Worm (Caenorhabditis elegans): Measurements from ENCODE around the gene efhc-1.

Gene efhc-1

DNA sequence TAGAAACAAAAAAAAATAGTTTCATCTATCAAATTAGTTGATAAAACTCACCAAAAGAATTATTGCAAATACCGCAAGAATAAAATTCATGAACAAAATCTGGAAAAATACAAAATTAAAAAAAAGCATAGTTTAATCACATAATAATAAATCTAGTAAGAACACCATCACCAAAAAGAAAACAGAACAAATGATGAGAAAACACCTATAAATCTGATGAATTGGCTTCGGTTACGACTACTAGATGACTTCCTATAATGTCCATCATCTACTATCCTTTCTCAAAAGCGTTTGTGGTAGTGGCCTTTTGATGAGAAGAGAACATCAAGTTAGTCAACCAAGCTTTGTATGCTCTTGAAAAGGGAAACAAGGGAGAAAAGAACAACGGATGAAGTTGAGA, 20.1 kb upstream of the efhc-1 start, which contains the start of gene cut-5:
Gene cut-5, minus strand, starts transcription at position 101 of the 400 bp plus-strand sequence.
- TF ChIP-seq ztf-1 (GFP tag; conservative IDR thresholded peaks at IDR 0.05) (no peak), mdl-1 (tag; optimal IDR thresholded peaks at IDR 0.05) (no peak), unc-39 (tag; optimal IDR thresholded peaks at IDR 0.05) (no peak), ama-1 (optimal IDR thresholded peaks at IDR 0.05) (no peak), nhr-25 (tag; optimal IDR thresholded peaks at IDR 0.05) (no peak), nhr-11 (tag; optimal IDR thresholded peaks at IDR 0.05) (no peak), nhr-10 (tag; optimal IDR thresholded peaks at IDR 0.05) (no peak), F13H6.1 (tag; optimal IDR thresholded peaks at IDR 0.05) (no peak), skn-1 (tag; optimal IDR thresholded peaks at IDR 0.05) (no peak), snpc-4 (tag; optimal IDR thresholded peaks at IDR 0.05) (no peak), aly-2 (tag; optimal IDR thresholded peaks at IDR 0.05) (no peak)

DNA sequence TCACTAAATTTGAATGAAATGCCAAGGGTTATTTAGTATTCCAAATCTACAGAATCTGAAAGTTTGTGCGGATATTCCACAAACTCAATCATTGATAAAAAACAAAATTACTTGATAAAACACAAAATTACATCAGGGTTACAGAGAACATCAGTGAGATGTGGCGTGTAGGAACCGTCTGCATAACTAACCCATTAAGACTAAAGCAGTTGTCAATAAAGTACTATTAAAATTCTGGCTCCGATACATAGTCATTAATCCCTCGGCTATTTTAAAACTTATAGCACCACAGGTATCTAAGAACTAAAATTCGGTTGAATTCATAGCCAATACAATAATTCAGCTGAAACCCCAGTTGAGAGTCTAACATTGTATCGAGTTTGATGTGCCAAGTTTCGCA, 19.4 kb upstream of the efhc-1 start:
- TF ChIP-seq nhr-129 (tag; optimal IDR thresholded peaks at IDR 0.05) (peak; percentile 35), sma-9 (GFP tag; optimal IDR thresholded peaks at IDR 0.05) (peak; percentile 7), sma-9 (tag; optimal IDR thresholded peaks at IDR 0.05) (no peak), mab-5 (tag; optimal IDR thresholded peaks at IDR 0.05) (no peak), crh-2 (tag; optimal IDR thresholded peaks at IDR 0.05) (peak; percentile 39)

DNA sequence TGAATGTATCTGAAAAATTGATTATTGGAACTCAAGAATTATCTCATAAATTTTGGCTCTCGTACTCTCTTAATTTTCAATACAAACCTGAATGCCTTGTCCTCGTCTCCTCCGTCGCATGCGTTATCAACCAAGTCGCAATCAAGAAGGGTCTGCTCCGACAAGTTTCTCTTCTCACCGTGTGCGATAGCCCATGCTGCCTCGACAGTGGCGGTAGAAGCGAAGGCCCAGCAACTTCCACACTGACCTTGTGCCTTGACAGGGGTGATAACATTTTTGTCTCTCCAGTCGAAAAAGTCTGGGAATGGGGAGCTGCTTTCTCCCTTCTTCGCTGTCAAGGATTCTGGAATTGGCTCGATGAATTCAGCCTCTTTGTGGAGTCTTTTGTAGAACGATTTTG, 18.1 kb upstream of the efhc-1 start:
- TF ChIP-seq sma-9 (GFP tag; optimal IDR thresholded peaks at IDR 0.05) (peak; percentile 2), sma-9 (tag; optimal IDR thresholded peaks at IDR 0.05) (no peak), nhr-21 (tag; optimal IDR thresholded peaks at IDR 0.05) (no peak), fos-1 (tag; optimal IDR thresholded peaks at IDR 0.05) (peak; percentile 44)

DNA sequence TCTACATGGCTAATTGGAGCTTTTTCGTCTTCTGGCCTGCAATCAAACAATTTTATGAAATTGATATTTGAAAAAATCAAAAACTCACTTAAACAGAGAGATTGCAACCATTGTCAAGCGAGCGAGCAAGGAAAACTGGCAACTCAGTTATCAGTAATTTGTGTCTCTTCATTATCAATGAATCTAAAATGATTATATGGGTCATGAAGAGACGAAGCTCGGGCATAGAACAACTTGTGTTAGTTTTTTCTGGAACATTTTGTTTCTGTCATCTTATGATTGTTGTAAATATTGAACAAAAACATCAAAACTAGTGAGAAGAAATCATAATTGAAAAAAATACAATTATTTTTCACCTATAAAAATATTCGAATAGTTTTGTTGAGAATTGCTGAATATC, 17.2 kb upstream of the efhc-1 start, which contains the start of gene R07E3.1:
Gene R07E3.1, minus strand, starts transcription at position 176 of the 400 bp plus-strand sequence.
- TF ChIP-seq aly-2 (tag; optimal IDR thresholded peaks at IDR 0.05) (no peak), gmeb-1 (tag; optimal IDR thresholded peaks at IDR 0.05) (peak; percentile 10), fos-1 (tag; optimal IDR thresholded peaks at IDR 0.05) (peak; percentile 59), ama-1 (optimal IDR thresholded peaks at IDR 0.05) (no peak)

DNA sequence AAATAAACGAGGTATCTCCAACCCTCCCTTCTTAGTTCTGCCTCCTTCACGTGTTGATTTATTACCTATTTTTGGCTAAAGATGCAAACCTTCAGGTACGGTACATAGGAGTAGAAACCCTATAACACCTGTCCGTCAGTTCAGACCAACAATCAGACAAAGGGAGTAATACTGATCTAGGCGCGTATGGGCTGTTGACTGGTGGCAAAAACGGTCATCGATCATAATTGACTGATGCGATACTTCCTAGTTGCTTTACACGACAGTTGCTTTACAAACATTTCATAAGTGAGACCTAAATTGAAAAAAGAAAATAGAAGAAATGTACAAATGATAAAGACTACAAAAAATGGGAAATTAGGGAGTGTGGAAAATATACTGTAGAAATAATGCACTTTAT, 8.0 kb upstream of the efhc-1 start:
- TF ChIP-seq ztf-11 (tag; optimal IDR thresholded peaks at IDR 0.05) (no peak), nhr-25 (tag; optimal IDR thresholded peaks at IDR 0.05) (peak; percentile 42), ZK546.5 (tag; optimal IDR thresholded peaks at IDR 0.05) (no peak)

DNA sequence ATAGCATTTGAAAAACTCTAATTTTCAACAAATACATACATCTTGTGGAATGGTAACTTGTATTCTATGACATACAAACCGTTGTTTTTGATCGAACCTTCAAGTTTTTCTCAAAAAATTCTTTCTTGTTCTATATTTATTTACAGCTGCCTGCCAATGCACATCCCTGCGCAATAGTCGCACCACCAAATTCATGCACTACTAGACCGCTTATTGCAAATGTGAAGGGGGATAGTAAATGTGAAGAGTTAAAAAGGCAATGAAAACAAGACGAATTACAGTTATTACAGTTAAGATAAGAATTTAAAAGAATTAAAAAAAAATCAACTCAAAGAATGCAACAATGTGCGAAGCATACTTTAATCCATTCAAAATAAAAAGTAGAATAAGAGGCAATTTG, 4.3 kb upstream of the efhc-1 start:
- TF ChIP-seq F13H6.1 (tag; optimal IDR thresholded peaks at IDR 0.05) (no peak), nhr-11 (tag; optimal IDR thresholded peaks at IDR 0.05) (no peak), nhr-25 (tag; optimal IDR thresholded peaks at IDR 0.05) (no peak), nhr-21 (tag; optimal IDR thresholded peaks at IDR 0.05) (no peak), aly-2 (tag; optimal IDR thresholded peaks at IDR 0.05) (no peak), gmeb-1 (tag; optimal IDR thresholded peaks at IDR 0.05) (no peak), crh-2 (tag; optimal IDR thresholded peaks at IDR 0.05) (no peak), lin-13 (GFP tag; optimal IDR thresholded peaks at IDR 0.05) (no peak), ceh-82 (tag; optimal IDR thresholded peaks at IDR 0.05) (no peak), unc-55 (GFP tag; optimal IDR thresholded peaks at IDR 0.05) (no peak)

DNA sequence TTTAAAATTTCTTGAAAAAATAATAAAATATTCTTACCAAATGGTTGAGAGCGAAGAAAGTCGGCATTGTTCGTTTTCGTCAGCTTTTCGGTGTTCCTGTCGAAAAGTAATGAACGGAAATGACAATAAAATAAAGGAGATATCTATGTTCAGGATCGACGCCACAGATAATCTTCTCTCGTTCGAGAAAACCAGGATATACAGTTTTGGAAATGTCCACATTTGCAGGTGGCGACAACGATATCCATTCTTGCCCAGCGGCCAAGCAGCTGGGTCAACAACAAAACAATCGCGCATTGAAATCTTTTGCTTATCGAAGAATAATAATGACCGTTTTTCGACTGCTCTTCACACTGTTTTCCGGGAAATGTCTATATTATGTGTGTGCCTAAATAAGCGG, 2.5 kb upstream of the efhc-1 start, which contains the start of gene R07E3.7:
Gene R07E3.7, minus strand, starts transcription at position 101 of the 400 bp plus-strand sequence.
- TF ChIP-seq snpc-4 (tag; optimal IDR thresholded peaks at IDR 0.05) = no peak
- no peak for TF ChIP-seq alr-1 (tag; optimal IDR thresholded peaks at IDR 0.05)
- no peak for TF ChIP-seq peb-1 (tag; optimal IDR thresholded peaks at IDR 0.05)
- TF ChIP-seq unc-62 (GFP tag; optimal IDR thresholded peaks at IDR 0.05) = no peak
- no peak for TF ChIP-seq nhr-25 (tag; optimal IDR thresholded peaks at IDR 0.05)
- no peak for TF ChIP-seq nhr-11 (tag; optimal IDR thresholded peaks at IDR 0.05)
- no peak for TF ChIP-seq crh-2 (tag; optimal IDR thresholded peaks at IDR 0.05)
- no peak for TF ChIP-seq dmd-4 (tag; optimal IDR thresholded peaks at IDR 0.05)
- no peak for TF ChIP-seq ceh-82 (tag; optimal IDR thresholded peaks at IDR 0.05)
- TF ChIP-seq nhr-237 (tag; optimal IDR thresholded peaks at IDR 0.05) = no peak
- no peak for TF ChIP-seq C34F6.9 (tag; optimal IDR thresholded peaks at IDR 0.05)
- TF ChIP-seq R02D3.7 (tag; optimal IDR thresholded peaks at IDR 0.05) = no peak
- TF ChIP-seq mbf-1 (tag; optimal IDR thresholded peaks at IDR 0.05) = no peak
- no peak for TF ChIP-seq mdl-1 (tag; optimal IDR thresholded peaks at IDR 0.05)
- no peak for TF ChIP-seq lin-13 (GFP tag; optimal IDR thresholded peaks at IDR 0.05)
- TF ChIP-seq F13H6.1 (tag; optimal IDR thresholded peaks at IDR 0.05) = no peak
- no peak for TF ChIP-seq lin-11 (tag; optimal IDR thresholded peaks at IDR 0.05)

All from whole organism, L2 larva.